Worm (Caenorhabditis elegans): ENCODE results near the gene twk-14.

twk-14 gene

ce11 chrV:12408525-12408924 is 13.0 kb upstream of the twk-14 start, which contains the start of gene cdr-4 (continued):
- TF ChIP-seq nhr-71 (tag; optimal IDR thresholded peaks at IDR 0.05): no peak

- TF ChIP-seq ceh-8 (GFP tag; optimal IDR thresholded peaks at IDR 0.05) (no peak), sptf-1 (tag; optimal IDR thresholded peaks at IDR 0.05) (no peak), ztf-4 (tag; optimal IDR thresholded peaks at IDR 0.05) (no peak), efl-1 (optimal IDR thresholded peaks at IDR 0.05) (no peak), efl-1 (GFP tag; optimal IDR thresholded peaks at IDR 0.05 in 1 of 2) (no peak), jun-1 (tag; optimal IDR thresholded peaks at IDR 0.05) (no peak), unc-130 (tag; optimal IDR thresholded peaks at IDR 0.05) (no peak), fos-1 (tag; optimal IDR thresholded peaks at IDR 0.05) (no peak), mef-2 (tag; optimal IDR thresholded peaks at IDR 0.05) (no peak), elt-3 (tag; optimal IDR thresholded peaks at IDR 0.05) (no peak), snpc-4 (tag; optimal IDR thresholded peaks at IDR 0.05) (no peak), rnt-1 (tag; optimal IDR thresholded peaks at IDR 0.05) (no peak), sup-37 (GFP tag; optimal IDR thresholded peaks at IDR 0.05) (no peak)
Observed at ce11 chrV:12406514-12406913, 11.0 kb upstream of the twk-14 start.

- TF ChIP-seq unc-86 (tag; optimal IDR thresholded peaks at IDR 0.05): no peak
Observed at ce11 chrV:12405929-12406328, 10.4 kb upstream of the twk-14 start, which contains the start of gene K01D12.10. Gene K01D12.10, plus strand, starts transcription at chrV:12406229.

ce11 chrV:12404544-12404943 is 9.0 kb upstream of the twk-14 start, which contains the start of gene K01D12.9:
Gene K01D12.9, minus strand, starts transcription at chrV:12404644.
- TF ChIP-seq C04F5.9 (tag; optimal IDR thresholded peaks at IDR 0.05) (no peak), hpl-2 (GFP tag; optimal IDR thresholded peaks at IDR 0.05) (no peak), lin-15B (tag; optimal IDR thresholded peaks at IDR 0.05) (no peak), unc-62 (GFP tag; optimal IDR thresholded peaks at IDR 0.05) (no peak), unc-86 (tag; optimal IDR thresholded peaks at IDR 0.05) (no peak), lin-35 (GFP tag; optimal IDR thresholded peaks at IDR 0.05) (no peak), lin-13 (GFP tag; optimal IDR thresholded peaks at IDR 0.05) (no peak), zip-4 (GFP tag; optimal IDR thresholded peaks at IDR 0.05) (no peak)

ce11 chrV:12402355-12402754 is 6.8 kb upstream of the twk-14 start, which contains the start of gene K01D12.8:
Gene K01D12.8, plus strand, starts transcription at chrV:12402655.
- TF ChIP-seq lir-3 (tag; optimal IDR thresholded peaks at IDR 0.05; ENCODE audit: poor library complexity) (no peak), nhr-84 (tag; optimal IDR thresholded peaks at IDR 0.05) (no peak), fkh-8 (tag; optimal IDR thresholded peaks at IDR 0.05) (no peak), lin-15B (tag; optimal IDR thresholded peaks at IDR 0.05) (no peak), ets-5 (GFP tag; IDR thresholded peaks at IDR 0.05) (no peak), hpl-2 (GFP tag; optimal IDR thresholded peaks at IDR 0.05) (no peak), F16B12.6 (tag; optimal IDR thresholded peaks at IDR 0.05) (no peak), egl-13 (tag; optimal IDR thresholded peaks at IDR 0.05) (no peak), fos-1 (tag; optimal IDR thresholded peaks at IDR 0.05) (no peak)

ce11 chrV:12401383-12401782 is 5.9 kb upstream of the twk-14 start, which contains the start of gene K01D12.7:
Gene K01D12.7, minus strand, starts transcription at chrV:12401483.
- no peak for TF ChIP-seq lin-39 (tag; optimal IDR thresholded peaks at IDR 0.05)
- no peak for TF ChIP-seq nhr-84 (tag; optimal IDR thresholded peaks at IDR 0.05)
- no peak for TF ChIP-seq lsy-2 (tag; optimal IDR thresholded peaks at IDR 0.05)
- TF ChIP-seq hlh-17 (GFP tag; optimal IDR thresholded peaks at IDR 0.05; ENCODE audit: borderline replicate concordance): no peak
- no peak for TF ChIP-seq fos-1 (tag; optimal IDR thresholded peaks at IDR 0.05)
- TF ChIP-seq ces-1 (GFP tag; optimal IDR thresholded peaks at IDR 0.05): no peak
